Fruit fly (Drosophila melanogaster): ENCODE data around the gene Ada1-1.

dm6 chr2L:12024104-12024503 is 27.5 kb downstream of the Ada1-1 start:
- TF ChIP-seq CG33017 (tag; optimal IDR thresholded peaks at IDR 0.05) (no peak), Crg-1 (GFP tag; optimal IDR thresholded peaks at IDR 0.05) (no peak), CG14711 (tag; optimal IDR thresholded peaks at IDR 0.05) (no peak), kay (GFP tag; ENCODE audit: borderline replicate concordance) (no peak), CG7045 (GFP tag; optimal IDR thresholded peaks at IDR 0.05) (no peak), Hr96 (GFP tag; optimal IDR thresholded peaks at IDR 0.05) (no peak), pad (GFP tag; optimal IDR thresholded peaks at IDR 0.05) (no peak), bab1 (GFP tag; optimal IDR thresholded peaks at IDR 0.05) (no peak), cic (GFP tag; optimal IDR thresholded peaks at IDR 0.05) (no peak), toe (GFP tag; optimal IDR thresholded peaks at IDR 0.05) (no peak), cnc (optimal IDR thresholded peaks at IDR 0.05) (no peak), ovo (GFP tag; optimal IDR thresholded peaks at IDR 0.05) (no peak), CG7101 (tag; optimal IDR thresholded peaks at IDR 0.05) (no peak), CG5204 (GFP tag; optimal IDR thresholded peaks at IDR 0.05) (no peak)
